Worm (Caenorhabditis elegans) whole organism, late embryonic: Measurements from ENCODE around the gene F35B3.7.

ENCODE experiments used
- T23F11.4 ChIP-seq: fragments of 200-800 bp; sonication (Bioruptor generic); optimal IDR thresholded peaks from 2 replicates; lab custom pipeline; 2018; ENCODE audit warnings: mild to moderate bottlenecking, missing genetic modification characterization, missing compliant biosample characterization
- ceh-14 ChIP-seq: sonication (generic microtip); optimal IDR thresholded peaks from 2 replicates; lab custom pipeline; 2016; ENCODE audit warnings: missing genotype, missing genetic modification characterization, missing compliant biosample characterization
- ceh-18 ChIP-seq: sonication (generic microtip); optimal IDR thresholded peaks from 2 replicates; lab custom pipeline; 2016; ENCODE audit warnings: missing genetic modification characterization, missing compliant biosample characterization
- ceh-19 ChIP-seq: fragments of 200-800 bp; sonication (Bioruptor generic); optimal IDR thresholded peaks from 2 replicates; lab custom pipeline; 2018; ENCODE audit warnings: mild to moderate bottlenecking, missing genetic modification characterization, missing compliant biosample characterization
- ceh-22 ChIP-seq: sonication (generic microtip); optimal IDR thresholded peaks from 2 replicates; lab custom pipeline; 2017; ENCODE audit warnings: missing biosample characterization, missing genetic modification characterization
- ceh-34 ChIP-seq: sonication (generic microtip); optimal IDR thresholded peaks from 2 replicates; lab custom pipeline; 2016; ENCODE audit warnings: mild to moderate bottlenecking, missing genetic modification characterization, missing compliant biosample characterization
- ceh-45 ChIP-seq: fragments of 200-800 bp; sonication (Bioruptor generic); IDR thresholded peaks from 2 replicates; pipeline ENCODE4 v1.3.6; 2022; ENCODE audit warnings: missing genetic modification reagents, missing genetic modification characterization, missing compliant biosample characterization
- ceh-48 ChIP-seq: sonication (generic microtip); optimal IDR thresholded peaks from 2 replicates; lab custom pipeline; 2016; ENCODE audit warnings: missing genetic modification characterization, inconsistent platforms, missing compliant biosample characterization
- che-1 ChIP-seq: sonication (generic microtip); optimal IDR thresholded peaks from 2 replicates; lab custom pipeline; 2016; ENCODE audit warnings: mild to moderate bottlenecking, missing genetic modification characterization, missing compliant biosample characterization
- dve-1 ChIP-seq: sonication (generic microtip); optimal IDR thresholded peaks from 2 replicates; lab custom pipeline; 2017; ENCODE audit warnings: antibody characterized with exemption, mild to moderate bottlenecking, missing genetic modification characterization, missing compliant biosample characterization
- elt-2 ChIP-seq: sonication (generic microtip); optimal IDR thresholded peaks from 2 replicates; lab custom pipeline; 2016; ENCODE audit warnings: missing genetic modification reagents, missing genetic modification characterization, missing compliant biosample characterization
- ets-4 ChIP-seq: sonication (generic microtip); optimal IDR thresholded peaks from 2 replicates; lab custom pipeline; 2016; ENCODE audit warnings: missing genetic modification characterization, missing compliant biosample characterization
- eyg-1 ChIP-seq: sonication (generic microtip); optimal IDR thresholded peaks from 2 replicates; lab custom pipeline; 2016; ENCODE audit warnings: missing genotype, missing genetic modification characterization, missing compliant biosample characterization
- fax-1 ChIP-seq: sonication (generic microtip); optimal IDR thresholded peaks from 2 replicates; lab custom pipeline; 2016; ENCODE audit warnings: missing genotype, missing genetic modification characterization, missing compliant biosample characterization
- fkh-10 ChIP-seq: fragments of 150-350 bp; optimal IDR thresholded peaks from 2 replicates; lab custom pipeline; 2014; ENCODE audit warnings: missing biosample characterization, missing genetic modification reagents, missing genetic modification characterization
- hlh-15 ChIP-seq: sonication (generic microtip); optimal IDR thresholded peaks from 2 replicates; lab custom pipeline; 2016; ENCODE audit warnings: missing genetic modification characterization, missing compliant biosample characterization
- hlh-30 ChIP-seq: sonication (generic microtip); optimal IDR thresholded peaks from 2 replicates; lab custom pipeline; 2017; ENCODE audit warnings: antibody characterized with exemption, missing genetic modification characterization, missing compliant biosample characterization; ENCODE audit not compliant: insufficient read depth
- hlh-6 ChIP-seq: sonication (generic microtip); optimal IDR thresholded peaks from 2 replicates; lab custom pipeline; 2016; ENCODE audit warnings: missing genotype, missing genetic modification characterization, missing compliant biosample characterization
- lin-11 ChIP-seq: fragments of 200-800 bp; sonication (Bioruptor generic); optimal IDR thresholded peaks from 2 replicates; lab custom pipeline; 2018; ENCODE audit warnings: mild to moderate bottlenecking, missing genetic modification characterization, missing compliant biosample characterization
- mec-3 ChIP-seq: sonication (generic microtip); optimal IDR thresholded peaks from 2 replicates; lab custom pipeline; 2016; ENCODE audit warnings: borderline replicate concordance, missing genetic modification characterization, missing compliant biosample characterization
- nhr-11 ChIP-seq: fragments of 150-350 bp; optimal IDR thresholded peaks from 2 replicates; lab custom pipeline; 2014; ENCODE audit warnings: missing biosample characterization, missing genetic modification characterization
- nhr-232 ChIP-seq: sonication (generic microtip); optimal IDR thresholded peaks from 2 replicates; lab custom pipeline; 2016; ENCODE audit warnings: missing genetic modification characterization, missing compliant biosample characterization
- npax-4 ChIP-seq: sonication (generic microtip); optimal IDR thresholded peaks from 2 replicates; lab custom pipeline; 2016; ENCODE audit warnings: missing genetic modification characterization, missing compliant biosample characterization
- odd-2 ChIP-seq: sonication (generic microtip); optimal IDR thresholded peaks from 2 replicates; lab custom pipeline; 2017; ENCODE audit warnings: antibody characterized with exemption, mild to moderate bottlenecking, missing genetic modification characterization, missing compliant biosample characterization
- pag-3 ChIP-seq: sonication (generic microtip); optimal IDR thresholded peaks from 2 replicates; lab custom pipeline; 2016; ENCODE audit warnings: missing compliant biosample characterization, missing genetic modification characterization, borderline replicate concordance
- pqm-1 ChIP-seq: sonication (generic microtip); optimal IDR thresholded peaks from 2 replicates; lab custom pipeline; 2016; ENCODE audit warnings: missing genetic modification characterization, missing compliant biosample characterization
- ref-2 ChIP-seq: sonication (generic microtip); optimal IDR thresholded peaks from 2 replicates; lab custom pipeline; 2016; ENCODE audit warnings: missing genetic modification characterization, missing compliant biosample characterization
- sdc-2 ChIP-seq: sonication (generic microtip); optimal IDR thresholded peaks from 2 replicates; lab custom pipeline; 2016; ENCODE audit warnings: missing genotype, missing genetic modification characterization, missing compliant biosample characterization
- ttx-3 ChIP-seq: sonication (generic microtip); optimal IDR thresholded peaks from 2 replicates; lab custom pipeline; 2016; ENCODE audit warnings: missing genetic modification reagents, missing genetic modification characterization, missing compliant biosample characterization
- unc-3 ChIP-seq, 2 experiments: fragments of 200-800 bp in 1 of 2; sonication (Bioruptor generic) in 1 of 2; sonication (generic microtip) in 1 of 2; conservative IDR thresholded peaks in 1 of 2; optimal IDR thresholded peaks in 1 of 2; 2 replicates each; pipeline versions ENCODE4 v1.3.6 to Lab custom; 2016 to 2022; ENCODE audit warnings: missing compliant biosample characterization in 2 of 2, missing genetic modification characterization in 2 of 2, missing genetic modification reagents in 1 of 2
- unc-55 ChIP-seq: sonication (generic microtip); optimal IDR thresholded peaks from 2 replicates; lab custom pipeline; 2017; ENCODE audit warnings: missing biosample characterization, missing genetic modification reagents, missing genetic modification characterization

Gene F35B3.7

DNA sequence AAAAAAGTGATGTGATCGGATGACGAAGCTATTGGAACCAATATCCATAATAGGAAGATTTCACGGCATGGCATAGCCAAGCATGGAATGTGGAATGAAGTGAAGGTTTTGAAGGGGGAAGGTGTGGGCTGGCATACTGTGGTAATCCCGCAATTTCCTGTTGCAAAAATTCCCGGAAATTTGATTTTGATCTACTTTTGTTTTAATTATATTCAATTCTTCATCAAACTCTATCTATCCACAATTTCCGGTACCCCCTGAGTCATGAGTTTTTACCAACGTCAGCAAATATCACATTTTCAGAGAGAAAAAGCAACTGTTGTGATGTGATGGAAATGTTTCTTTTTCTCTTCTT is 12.6 kb upstream of the F35B3.7 start, which contains the start of gene gcy-11:
gcy-11 (minus strand) TSS at position 101 of the 355 bp plus-strand sequence.
- no peak for TF ChIP-seq hlh-15 (tag; lab: Kevin White, UChicago)
- no peak for TF ChIP-seq unc-3 (GFP tag; conservative IDR thresholded peaks at IDR 0.05; lab: Robert Waterston, UW)
- no peak for TF ChIP-seq unc-3 (tag; optimal IDR thresholded peaks at IDR 0.05; lab: Kevin White, UChicago)
- TF ChIP-seq pqm-1 (tag; lab: Kevin White, UChicago): no peak
- TF ChIP-seq ets-4 (tag; lab: Kevin White, UChicago): no peak

DNA sequence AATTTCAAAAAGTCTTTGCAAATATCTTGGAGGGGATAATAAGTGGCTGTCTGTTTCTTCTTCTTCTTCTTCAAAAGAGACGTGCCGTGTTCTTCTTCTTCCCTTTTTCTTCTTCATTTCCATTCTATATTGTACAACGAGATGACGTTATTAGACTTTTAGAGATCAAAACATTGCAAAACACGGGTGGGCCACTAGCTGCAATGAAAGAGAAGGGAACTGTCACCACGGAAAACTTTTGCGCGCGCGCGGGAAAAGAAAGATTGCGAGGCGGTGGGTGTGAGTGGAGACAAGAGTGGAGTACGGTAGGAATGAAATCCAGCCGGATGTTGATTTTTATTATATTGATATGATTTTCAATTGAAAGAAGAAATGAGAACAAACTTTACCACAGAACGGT is 11.2 kb upstream of the F35B3.7 start:
- no peak for TF ChIP-seq mec-3 (tag; lab: Kevin White, UChicago)
- TF ChIP-seq sdc-2 (tag; lab: Kevin White, UChicago): no peak
- TF ChIP-seq ceh-22 (tag; lab: Kevin White, UChicago): no peak
- TF ChIP-seq elt-2 (tag; lab: Kevin White, UChicago): no peak
- no peak for TF ChIP-seq nhr-11
- no peak for TF ChIP-seq ceh-34 (tag; lab: Kevin White, UChicago)
- TF ChIP-seq eyg-1 (tag; lab: Kevin White, UChicago): no peak
- TF ChIP-seq lin-11: no peak
- no peak for TF ChIP-seq hlh-15 (tag; lab: Kevin White, UChicago)
- TF ChIP-seq ttx-3 (tag; lab: Kevin White, UChicago): no peak
- no peak for TF ChIP-seq nhr-232 (tag; lab: Kevin White, UChicago)
- no peak for TF ChIP-seq hlh-6 (tag; lab: Kevin White, UChicago)
- no peak for TF ChIP-seq hlh-30
- no peak for TF ChIP-seq dve-1 (tag; lab: Kevin White, UChicago)
- no peak for TF ChIP-seq fkh-10 (GFP tag; lab: Kevin White, UChicago)
- TF ChIP-seq T23F11.4: no peak
- TF ChIP-seq ceh-19 (GFP tag; lab: Kevin White, UChicago): no peak
- TF ChIP-seq ceh-14 (tag; lab: Kevin White, UChicago): no peak
- TF ChIP-seq ceh-45 (GFP tag; lab: Robert Waterston, UW): no peak
- TF ChIP-seq pag-3: no peak

DNA sequence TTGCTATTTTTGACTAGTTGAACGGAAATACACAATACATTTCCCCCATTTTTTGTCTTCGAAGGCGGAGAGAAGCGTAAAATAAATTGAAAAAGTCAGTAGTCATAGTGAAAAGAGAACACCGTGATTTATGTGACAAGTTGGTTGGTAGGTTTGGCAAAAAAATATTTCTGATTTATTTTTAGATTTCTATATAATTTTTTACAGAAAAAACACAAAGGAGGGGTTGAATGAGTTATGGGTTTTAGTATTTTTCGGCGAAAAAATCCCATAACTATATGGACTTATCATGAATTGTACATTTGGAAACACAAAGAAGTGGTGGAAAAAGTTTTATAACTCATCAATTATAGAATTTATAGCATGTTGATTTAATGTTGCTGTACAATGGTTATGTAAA is 2.7 kb upstream of the F35B3.7 start, which contains the start of gene C30G4.2:
C30G4.2 (minus strand) TSS at position 101 of the 400 bp plus-strand sequence.
- TF ChIP-seq ttx-3 (tag; lab: Kevin White, UChicago) (no peak), dve-1 (tag; lab: Kevin White, UChicago) (no peak), ceh-18 (tag; lab: Kevin White, UChicago) (no peak), odd-2 (tag; lab: Kevin White, UChicago) (no peak), che-1 (tag; lab: Kevin White, UChicago) (no peak), ref-2 (tag; lab: Kevin White, UChicago) (no peak)

DNA sequence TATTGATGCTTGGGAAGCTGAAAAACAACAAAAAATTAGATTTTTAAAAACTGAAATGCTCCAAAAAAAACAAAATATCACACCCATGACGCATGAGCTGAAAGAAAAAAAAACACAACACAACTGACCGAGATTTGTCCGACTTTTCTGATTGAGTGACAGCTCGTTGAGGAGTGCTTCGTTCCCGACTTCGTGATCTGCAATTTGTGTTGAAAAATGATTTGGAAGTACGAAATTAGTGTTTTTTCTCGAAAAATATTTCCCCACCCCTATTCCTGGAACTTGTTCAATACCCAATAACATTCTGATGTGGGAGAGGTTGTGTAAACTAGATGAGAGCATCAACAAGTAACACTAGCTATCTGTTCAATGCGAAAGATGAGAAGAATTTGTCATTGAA is 1.3 kb downstream of the F35B3.7 start:
- no peak for TF ChIP-seq fkh-10 (GFP tag; lab: Kevin White, UChicago)
- TF ChIP-seq unc-55 (GFP tag; lab: Kevin White, UChicago): peak; percentile 32

DNA sequence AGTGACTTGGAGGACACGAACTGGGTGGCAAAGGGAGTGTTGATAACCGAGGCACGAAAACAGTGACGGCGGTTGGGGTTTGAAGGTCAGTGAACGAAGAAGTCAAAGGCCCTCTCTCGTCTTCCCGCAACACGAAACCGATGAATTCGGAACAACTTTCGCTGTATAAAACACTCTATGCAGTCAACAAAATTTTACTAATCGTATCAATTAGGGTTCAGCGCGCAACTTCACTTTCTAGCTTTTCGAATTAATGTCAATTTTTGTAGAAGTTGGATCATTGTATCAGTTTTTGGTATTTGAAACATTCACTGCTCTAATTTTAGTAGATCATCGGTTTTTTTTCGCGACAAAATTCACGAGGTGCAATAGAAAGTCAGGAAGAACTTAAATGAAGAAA is 4.3 kb downstream of the F35B3.7 start:
- TF ChIP-seq npax-4 (tag; lab: Kevin White, UChicago) (no peak), elt-2 (tag; lab: Kevin White, UChicago) (no peak), fax-1 (no peak), pag-3 (no peak)
- TF ChIP-seq, all 69 proteins: peak for 0

DNA sequence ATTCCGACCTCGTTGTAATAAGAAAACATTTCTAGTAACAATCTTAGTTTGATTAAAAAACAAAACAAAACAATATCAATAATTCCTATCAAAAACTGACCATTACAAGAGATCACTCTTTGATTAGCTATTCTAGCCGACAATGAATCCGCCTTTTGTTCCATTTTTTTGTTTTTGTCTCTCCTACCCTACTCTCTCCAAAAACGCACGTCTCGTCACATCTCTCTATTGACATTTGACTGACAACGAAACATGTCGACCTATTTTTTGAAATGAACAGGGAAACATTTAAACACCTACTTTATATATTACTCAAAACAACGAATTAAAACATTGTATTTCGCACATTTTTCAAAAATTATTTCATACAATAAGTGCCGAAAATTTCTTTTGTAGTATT is 8.1 kb downstream of the F35B3.7 start:
- TF ChIP-seq unc-55 (GFP tag; lab: Kevin White, UChicago) (peak; percentile 42), ceh-48 (tag; lab: Kevin White, UChicago) (no peak)
- TF ChIP-seq, all 69 proteins: peak for 1
